Fruit fly (Drosophila melanogaster) whole organism, pupa: ENCODE measurements around the gene CG6650.

Experiments
- Ets98B ChIP-seq: fragments of 200-800 bp; sonication (Bioruptor generic); IDR thresholded peaks from 2 replicates; pipeline ENCODE4 v1.3.6; 2022; ENCODE audit warnings: missing biosample characterization, missing genetic modification characterization
- fd96Ca ChIP-seq: fragments of 200-800 bp; sonication (Bioruptor generic); IDR thresholded peaks from 3 replicates; pipeline ENCODE4 v1.3.6; 2022; ENCODE audit warnings: missing biosample characterization, missing genetic modification characterization

DNA sequence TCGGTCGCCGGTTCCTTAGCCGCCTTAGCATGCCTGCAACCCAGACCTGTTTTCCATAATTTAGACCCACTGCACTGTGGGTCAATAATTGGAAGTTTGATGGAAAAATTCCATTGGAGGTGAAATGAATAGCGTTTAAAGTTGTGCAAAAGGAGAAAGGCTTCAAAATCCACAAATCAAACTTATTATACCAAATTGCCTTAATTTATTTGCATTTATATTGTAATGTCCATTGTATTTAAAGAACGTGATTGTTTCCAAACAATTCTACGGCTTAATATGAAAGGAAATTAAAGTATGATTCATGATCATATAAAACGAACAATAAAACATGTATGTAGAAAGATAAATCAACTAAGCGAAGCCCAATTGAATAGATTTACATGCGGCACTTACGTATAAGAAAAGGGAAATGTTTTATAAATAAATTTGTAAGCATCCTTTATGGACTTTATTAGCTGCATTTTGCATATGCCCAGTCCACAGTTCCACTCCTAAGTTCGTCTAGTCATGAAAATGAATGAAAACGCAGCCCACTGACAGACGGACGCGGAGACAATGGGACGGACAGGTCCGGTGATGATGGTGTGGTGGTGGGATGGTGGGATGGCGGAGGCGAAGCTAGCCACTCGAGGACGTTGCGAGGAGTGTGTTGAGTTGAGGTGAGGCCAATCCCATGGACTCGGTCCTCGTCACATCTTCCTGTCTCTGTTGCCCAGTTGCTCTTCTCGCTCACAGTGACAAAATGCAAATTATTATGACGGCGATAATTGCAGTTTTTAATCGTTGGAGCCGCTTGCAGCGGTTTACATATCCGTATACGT is 32.2 kb downstream of the CG6650 start:
- TF ChIP-seq Ets98B, result no peak; the same call in 1 of the 2 replicates
- peak; percentile 15; the same call in 1 of the 3 replicates for TF ChIP-seq fd96Ca (GFP tag; lab: Robert Waterston, UW)
